Fruit fly (Drosophila melanogaster) whole organism, embryonic: ENCODE measurements around the gene RhoGEF4.
A peak's percentile ranks its signal among the peaks of the same experiment; 100 is the strongest.

ENCODE experiments used
- ATbp ChIP-seq: fragments of 200-800 bp; sonication (Bioruptor generic); optimal IDR thresholded peaks from 2 replicates; lab custom pipeline; 2017; ENCODE audit warnings: missing biosample characterization, mild to moderate bottlenecking, missing genetic modification characterization, missing genetic modification reagents
- Atf3 ChIP-seq: fragments of 200-800 bp; sonication (Bioruptor generic); optimal IDR thresholded peaks from 3 replicates; lab custom pipeline; 2016; ENCODE audit warnings: missing biosample characterization, missing genetic modification characterization
- BEAF-32 ChIP-seq: fragments of 200-800 bp; sonication (Bioruptor generic); optimal IDR thresholded peaks from 3 replicates; lab custom pipeline; 2017; ENCODE audit warnings: missing biosample characterization, missing genetic modification characterization, mild to moderate bottlenecking, moderate library complexity, missing genetic modification reagents
- Bgb ChIP-seq: fragments of 200-800 bp; sonication (Bioruptor generic); IDR thresholded peaks from 2 replicates; pipeline ENCODE4 v1.3.6; 2022; ENCODE audit warnings: missing biosample characterization, missing genetic modification characterization; ENCODE audit not compliant: partially characterized antibody
- CG10209 ChIP-seq: fragments of 200-800 bp; sonication (Bioruptor generic); optimal IDR thresholded peaks from 3 replicates; lab custom pipeline; 2017; ENCODE audit warnings: missing biosample characterization, mild to moderate bottlenecking, missing genetic modification characterization, missing genetic modification reagents
- CG10321 ChIP-seq: fragments of 200-800 bp; sonication (Bioruptor generic); IDR thresholded peaks from 2 replicates; pipeline ENCODE4 v1.3.6; 2022; ENCODE audit warnings: missing biosample characterization, missing genetic modification characterization
- CG11247 ChIP-seq: fragments of 200-800 bp; sonication (Bioruptor generic); IDR thresholded peaks from 2 replicates; pipeline ENCODE4 v1.3.6; 2022; ENCODE audit warnings: missing biosample characterization, missing genetic modification characterization
- CG12104 ChIP-seq: fragments of 200-800 bp; sonication (Bioruptor generic); optimal IDR thresholded peaks from 3 replicates; lab custom pipeline; 2016; ENCODE audit warnings: missing biosample characterization, missing genetic modification characterization
- CG13624 ChIP-seq: fragments of 200-800 bp; sonication (Bioruptor generic); optimal IDR thresholded peaks from 2 replicates; lab custom pipeline; 2016; ENCODE audit warnings: missing biosample characterization, missing genetic modification characterization
- CG14860 ChIP-seq: fragments of 200-800 bp; sonication (Bioruptor generic); IDR thresholded peaks from 3 replicates; pipeline ENCODE4 v1.3.6; 2022; ENCODE audit warnings: missing biosample characterization, missing genetic modification characterization; ENCODE audit not compliant: partially characterized antibody
- CG1529 ChIP-seq: fragments of 200-800 bp; sonication (Bioruptor generic); optimal IDR thresholded peaks from 3 replicates; lab custom pipeline; 2018; ENCODE audit warnings: missing biosample characterization, missing genetic modification characterization
- CG17359 ChIP-seq: fragments of 200-800 bp; sonication (Bioruptor generic); optimal IDR thresholded peaks from 3 replicates; lab custom pipeline; 2018; ENCODE audit warnings: missing biosample characterization, mild to moderate bottlenecking, missing genetic modification characterization, moderate library complexity
- CG30431 ChIP-seq: fragments of 200-800 bp; sonication (Bioruptor generic); optimal IDR thresholded peaks from 2 replicates; lab custom pipeline; 2017; ENCODE audit warnings: missing biosample characterization, missing genetic modification characterization
- CG32767 ChIP-seq: fragments of 200-800 bp; sonication (Bioruptor generic); IDR thresholded peaks from 2 replicates; pipeline ENCODE4 v1.3.6; 2022; ENCODE audit warnings: missing biosample characterization, missing genetic modification characterization
- CG4328 ChIP-seq: fragments of 200-800 bp; sonication (Bioruptor generic); optimal IDR thresholded peaks from 3 replicates; lab custom pipeline; 2017; ENCODE audit warnings: missing biosample characterization, missing genetic modification reagents, missing genetic modification characterization
- CG6175 ChIP-seq: fragments of 200-800 bp; sonication (Bioruptor generic); IDR thresholded peaks from 3 replicates; pipeline ENCODE4 v1.3.6; 2022; ENCODE audit warnings: missing biosample characterization, missing genetic modification characterization
- CG6689 ChIP-seq: fragments of 200-800 bp; sonication (Bioruptor generic); IDR thresholded peaks from 2 replicates; pipeline ENCODE4 v1.3.6; 2022; ENCODE audit warnings: missing biosample characterization, missing genetic modification characterization
- CG7556 ChIP-seq: fragments of 200-800 bp; sonication (Bioruptor generic); optimal IDR thresholded peaks from 2 replicates; lab custom pipeline; 2017; ENCODE audit warnings: missing biosample characterization, mild to moderate bottlenecking, missing genetic modification characterization
- CG8388 ChIP-seq: fragments of 200-800 bp; sonication (Bioruptor generic); optimal IDR thresholded peaks from 2 replicates; lab custom pipeline; 2019; ENCODE audit warnings: missing biosample characterization, mild to moderate bottlenecking, missing genetic modification characterization, moderate library complexity
- CrebB ChIP-seq: fragments of 200-800 bp; sonication (Bioruptor generic); optimal IDR thresholded peaks from 3 replicates; lab custom pipeline; 2018; ENCODE audit warnings: missing biosample characterization, mild to moderate bottlenecking, missing genetic modification characterization
- Dad ChIP-seq: fragments of 200-800 bp; sonication (Bioruptor generic); optimal IDR thresholded peaks from 3 replicates; lab custom pipeline; 2016; ENCODE audit warnings: missing biosample characterization, missing genetic modification characterization
- Deaf1 ChIP-seq: fragments of 200-800 bp; optimal IDR thresholded peaks from 3 replicates; lab custom pipeline; 2019; ENCODE audit warnings: missing biosample characterization, mild to moderate bottlenecking, missing genetic modification characterization, moderate library complexity
- Drgx ChIP-seq: fragments of 200-800 bp; sonication (Bioruptor generic); IDR thresholded peaks from 2 replicates; pipeline ENCODE4 v1.3.6; 2022; ENCODE audit warnings: missing biosample characterization, missing genetic modification characterization
- E2f2 ChIP-seq: fragments of 200-800 bp; sonication (Bioruptor generic); IDR thresholded peaks from 2 replicates; pipeline ENCODE4 v1.3.6; 2022; ENCODE audit warnings: missing biosample characterization, missing genetic modification characterization
- Elba2 ChIP-seq: fragments of 200-800 bp; sonication (Bioruptor generic); optimal IDR thresholded peaks from 3 replicates; lab custom pipeline; 2016; ENCODE audit warnings: missing biosample characterization, missing genetic modification characterization
- GATAe ChIP-seq: fragments of 200-800 bp; sonication (Bioruptor generic); conservative IDR thresholded peaks from 2 replicates; pipeline ENCODE4 v1.3.6; 2022; ENCODE audit warnings: missing biosample characterization, missing genetic modification characterization
- PHDP ChIP-seq: fragments of 200-800 bp; sonication (Bioruptor generic); optimal IDR thresholded peaks from 3 replicates; lab custom pipeline; 2018; ENCODE audit warnings: missing biosample characterization, mild to moderate bottlenecking, missing genetic modification characterization, moderate library complexity
- Tbp ChIP-seq: fragments of >200 bp; optimal IDR thresholded peaks from 2 replicates; lab custom pipeline; 2018; ENCODE audit warnings: missing biosample characterization, missing genetic modification characterization
- Xbp1 ChIP-seq: fragments of 200-800 bp; sonication (Bioruptor generic); optimal IDR thresholded peaks from 3 replicates; lab custom pipeline; 2016; ENCODE audit warnings: missing biosample characterization, mild to moderate bottlenecking, missing genetic modification characterization
- ab ChIP-seq: fragments of 200-800 bp; sonication (Bioruptor generic); optimal IDR thresholded peaks from 2 replicates; lab custom pipeline; 2016; ENCODE audit warnings: missing biosample characterization, missing genetic modification characterization
- bowl ChIP-seq: fragments of 200-800 bp; sonication (Bioruptor generic); IDR thresholded peaks from 2 replicates; pipeline ENCODE4 v1.3.6; 2022; ENCODE audit warnings: missing biosample characterization, missing genetic modification characterization
- dimm ChIP-seq: fragments of 200-800 bp; sonication (Bioruptor generic); IDR thresholded peaks from 2 replicates; pipeline ENCODE4 v1.3.6; 2022; ENCODE audit warnings: missing biosample characterization, missing genetic modification characterization
- dmrt99B ChIP-seq: fragments of 200-800 bp; sonication (Bioruptor generic); optimal IDR thresholded peaks from 2 replicates; lab custom pipeline; 2018; ENCODE audit warnings: missing biosample characterization, mild to moderate bottlenecking, missing genetic modification characterization, moderate library complexity
- dysf ChIP-seq: fragments of 200-800 bp; sonication (Bioruptor generic); IDR thresholded peaks from 3 replicates; pipeline ENCODE4 v1.3.6; 2022; ENCODE audit warnings: missing biosample characterization, missing genetic modification characterization
- emc ChIP-seq: fragments of 200-800 bp; sonication (Bioruptor generic); optimal IDR thresholded peaks from 2 replicates; lab custom pipeline; 2016; ENCODE audit warnings: missing biosample characterization, missing genetic modification characterization
- fd3F ChIP-seq: fragments of 200-800 bp; sonication (Bioruptor generic); optimal IDR thresholded peaks from 2 replicates; lab custom pipeline; 2018; ENCODE audit warnings: missing biosample characterization, mild to moderate bottlenecking, missing genetic modification characterization, moderate library complexity
- fd64A ChIP-seq: fragments of 200-800 bp; sonication (Bioruptor generic); optimal IDR thresholded peaks from 3 replicates; lab custom pipeline; 2018; ENCODE audit warnings: missing biosample characterization, mild to moderate bottlenecking, missing genetic modification characterization
- nmo ChIP-seq: fragments of 200-800 bp; sonication (Bioruptor generic); optimal IDR thresholded peaks from 2 replicates; lab custom pipeline; 2018; ENCODE audit warnings: missing biosample characterization, mild to moderate bottlenecking, missing genetic modification characterization, moderate library complexity
- nom ChIP-seq: fragments of 200-800 bp; sonication (Bioruptor generic); optimal IDR thresholded peaks from 2 replicates; lab custom pipeline; 2017; ENCODE audit warnings: missing biosample characterization, missing genetic modification characterization, mild to moderate bottlenecking, moderate library complexity, missing genetic modification reagents
- psq ChIP-seq: fragments of 200-800 bp; sonication (Bioruptor generic); optimal IDR thresholded peaks from 2 replicates; lab custom pipeline; 2017; ENCODE audit warnings: missing biosample characterization, missing genetic modification characterization
- row ChIP-seq: fragments of 200-800 bp; sonication (Bioruptor generic); IDR thresholded peaks from 3 replicates; pipeline ENCODE4 v1.3.6; 2022; ENCODE audit warnings: missing biosample characterization, missing genetic modification characterization
- run ChIP-seq: fragments of 200-800 bp; sonication (Bioruptor generic); optimal IDR thresholded peaks from 3 replicates; lab custom pipeline; 2018; ENCODE audit warnings: missing biosample characterization, mild to moderate bottlenecking, missing genetic modification characterization
- schlank ChIP-seq: fragments of 200-800 bp; sonication (Bioruptor generic); optimal IDR thresholded peaks from 2 replicates; lab custom pipeline; 2018; ENCODE audit warnings: missing biosample characterization, mild to moderate bottlenecking, missing genetic modification characterization
- sisA ChIP-seq: fragments of 200-800 bp; sonication (Bioruptor generic); IDR thresholded peaks from 2 replicates; pipeline ENCODE4 v1.3.6; 2022; ENCODE audit warnings: missing biosample characterization, missing genetic modification characterization
- slou ChIP-seq: fragments of 200-800 bp; sonication (Bioruptor generic); optimal IDR thresholded peaks from 3 replicates; lab custom pipeline; 2016; ENCODE audit warnings: missing biosample characterization, missing genetic modification characterization
- stwl ChIP-seq: fragments of 200-800 bp; sonication (Bioruptor generic); optimal IDR thresholded peaks from 3 replicates; lab custom pipeline; 2018; ENCODE audit warnings: missing biosample characterization, mild to moderate bottlenecking, missing genetic modification characterization, moderate library complexity
- tap ChIP-seq: fragments of 200-800 bp; optimal IDR thresholded peaks from 3 replicates; lab custom pipeline; 2019; ENCODE audit warnings: missing biosample characterization, mild to moderate bottlenecking, missing genetic modification characterization, moderate library complexity
- vnd ChIP-seq: fragments of 200-800 bp; sonication (Bioruptor generic); IDR thresholded peaks from 3 replicates; pipeline ENCODE4 v1.3.6; 2022; ENCODE audit warnings: missing biosample characterization, missing genetic modification characterization; ENCODE audit not compliant: partially characterized antibody
- wor ChIP-seq: fragments of 200-800 bp; sonication (Bioruptor generic); IDR thresholded peaks from 2 replicates; pipeline ENCODE4 v1.3.6; 2022; ENCODE audit warnings: missing biosample characterization, missing genetic modification characterization

The RhoGEF4 gene

dm6 chr3L:7356386-7357117, 33.3 kb upstream of the RhoGEF4 start, which contains the start of gene CTCF (continued):
- TF ChIP-seq vnd (GFP tag; lab: Robert Waterston, UW) = peak; percentile 65; the same call in 2 of the 3 replicates
- no peak; the same call in none of the 2 replicates for TF ChIP-seq E2f2 (GFP tag; lab: Robert Waterston, UW)
- TF ChIP-seq fd64A (GFP tag; lab: Kevin White, UChicago) = no peak
- peak; percentile 67 for TF ChIP-seq stwl (tag; lab: Kevin White, UChicago)
- TF ChIP-seq Atf3 (GFP tag; lab: Kevin White, UChicago) = peak; percentile 20
- TF ChIP-seq Bgb (GFP tag; lab: Robert Waterston, UW) = peak; percentile 73
- peak; percentile 26; the same call in 1 of the 2 replicates for TF ChIP-seq Drgx (GFP tag; lab: Robert Waterston, UW)
- TF ChIP-seq CG4328 (GFP tag; lab: Kevin White, UChicago) = no peak
- TF ChIP-seq CG6689 (GFP tag; lab: Robert Waterston, UW) = peak; percentile 33; the same call in 1 of the 2 replicates
- no peak; the same call in 1 of the 2 replicates for TF ChIP-seq wor (GFP tag; lab: Robert Waterston, UW)
- TF ChIP-seq psq (GFP tag; lab: Kevin White, UChicago) = no peak
- TF ChIP-seq CG13624 (GFP tag; lab: Kevin White, UChicago) = peak; percentile 45
- no peak for TF ChIP-seq CG6175 (GFP tag; lab: Robert Waterston, UW)
- no peak for TF ChIP-seq ATbp (GFP tag; lab: Kevin White, UChicago)
- peak; percentile 33 for TF ChIP-seq CG10209
- TF ChIP-seq CG7556 = no peak
- no peak for TF ChIP-seq ab (GFP tag; lab: Kevin White, UChicago)
- no peak for TF ChIP-seq CG1529 (GFP tag; lab: Kevin White, UChicago)
- peak; percentile 34 for TF ChIP-seq CG17359 (tag; lab: Kevin White, UChicago)
- TF ChIP-seq run (tag; lab: Kevin White, UChicago) = no peak
- no peak for TF ChIP-seq dimm
- TF ChIP-seq Tbp = peak; percentile 49
- TF ChIP-seq row (GFP tag; lab: Robert Waterston, UW) = peak; percentile 56; the same call in 2 of the 3 replicates
- peak; percentile 65 for TF ChIP-seq CG14860 (GFP tag; lab: Robert Waterston, UW)
- TF ChIP-seq tap (tag; lab: Kevin White, UChicago) = peak; percentile 12
- no peak for TF ChIP-seq CG32767 (GFP tag; lab: Robert Waterston, UW)
- no peak for TF ChIP-seq emc (GFP tag; lab: Kevin White, UChicago)
- no peak for TF ChIP-seq CrebB (tag; lab: Kevin White, UChicago)
- peak; percentile 85 for TF ChIP-seq BEAF-32 (GFP tag; lab: Kevin White, UChicago)
- TF ChIP-seq PHDP (tag; lab: Kevin White, UChicago) = peak; percentile 28
- TF ChIP-seq bowl (GFP tag; lab: Robert Waterston, UW) = no peak
- no peak for TF ChIP-seq slou (GFP tag; lab: Kevin White, UChicago)
- TF ChIP-seq schlank (tag; lab: Kevin White, UChicago) = no peak
- no peak for TF ChIP-seq CG10321
- peak; percentile 67; the same call in 2 of the 3 replicates for TF ChIP-seq dysf
- TF ChIP-seq CG11247 (GFP tag; lab: Robert Waterston, UW) = peak; percentile 45; the same call in 1 of the 2 replicates
- TF ChIP-seq Xbp1 (GFP tag; lab: Kevin White, UChicago) = peak; percentile 57
- peak; percentile 90 for TF ChIP-seq nmo (GFP tag; lab: Kevin White, UChicago)
- TF ChIP-seq dmrt99B (tag; lab: Kevin White, UChicago) = peak; percentile 16
- TF ChIP-seq CG12104 (GFP tag; lab: Kevin White, UChicago) = no peak
- no peak for TF ChIP-seq Elba2 (GFP tag; lab: Kevin White, UChicago)
- TF ChIP-seq CG30431 (GFP tag; lab: Kevin White, UChicago) = peak; percentile 24
- TF ChIP-seq Dad (GFP tag; lab: Kevin White, UChicago) = peak; percentile 41
- TF ChIP-seq fd3F (GFP tag; lab: Kevin White, UChicago) = peak; percentile 4
- no peak for TF ChIP-seq Deaf1 (tag; lab: Kevin White, UChicago)
- no peak for TF ChIP-seq CG8388 (GFP tag; lab: Kevin White, UChicago)
- TF ChIP-seq nom (GFP tag; lab: Kevin White, UChicago) = no peak
- TF ChIP-seq GATAe (GFP tag; lab: Robert Waterston, UW) = peak; percentile 69
- peak; percentile 19; the same call in 1 of the 2 replicates for TF ChIP-seq sisA (GFP tag; lab: Robert Waterston, UW)
